Fruit fly (Drosophila melanogaster): Measurements from ENCODE around the gene EMC2B.
"Not testable (repeated sequence)": the region's sequence is repeated elsewhere in the genome, so short reads cannot be mapped to it uniquely, and the experiment has no call there.

Gene EMC2B

dm6 chr3R:16996059-16996959, 4.6 kb upstream of the EMC2B start, which contains the start of the genes EMC2A and CG3534 (continued):
- TF ChIP-seq NK7.1 (GFP tag; optimal IDR thresholded peaks at IDR 0.05) (peak; percentile 3), ab (GFP tag; optimal IDR thresholded peaks at IDR 0.05) (no peak), CG15696 (tag; optimal IDR thresholded peaks at IDR 0.05) (peak; percentile 2), pum (GFP tag; optimal IDR thresholded peaks at IDR 0.05) (peak; percentile 4), Awh (GFP tag; IDR thresholded peaks at IDR 0.05) (0 out of 2 replicates have a peak, but pooled peaks have one; percentile 18), insv (GFP tag; optimal IDR thresholded peaks at IDR 0.05) (no peak)

DNA sequence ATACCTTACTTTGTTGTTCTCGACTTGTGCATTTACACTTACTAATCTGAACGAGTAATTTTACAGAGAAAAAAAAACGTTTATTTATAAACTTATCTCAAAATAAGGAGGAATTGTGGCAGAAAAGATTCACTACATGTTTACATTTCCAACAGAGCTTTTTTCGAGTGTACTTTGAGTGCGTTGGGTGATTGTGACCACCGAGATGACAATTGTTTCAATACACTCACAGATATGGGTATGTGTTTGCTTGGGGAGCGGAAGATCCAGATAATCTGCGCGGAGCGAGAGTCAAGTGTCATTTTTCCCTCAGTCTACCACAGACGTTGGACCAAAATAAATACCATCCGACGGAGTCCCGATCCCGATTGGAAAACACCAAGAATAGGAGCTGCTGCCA, 1.0 kb upstream of the EMC2B start, which contains the start of gene CG31274:
Gene CG31274 (plus strand): TSS at position 301 of the 400 bp plus-strand sequence.
- not testable (repeated sequence) for TF ChIP-seq CG17328 (GFP tag; IDR thresholded peaks at IDR 0.05); cwo (GFP tag; optimal IDR thresholded peaks at IDR 0.05); CG14860 (GFP tag; IDR thresholded peaks at IDR 0.05; ENCODE audit: partially characterized antibody)

DNA sequence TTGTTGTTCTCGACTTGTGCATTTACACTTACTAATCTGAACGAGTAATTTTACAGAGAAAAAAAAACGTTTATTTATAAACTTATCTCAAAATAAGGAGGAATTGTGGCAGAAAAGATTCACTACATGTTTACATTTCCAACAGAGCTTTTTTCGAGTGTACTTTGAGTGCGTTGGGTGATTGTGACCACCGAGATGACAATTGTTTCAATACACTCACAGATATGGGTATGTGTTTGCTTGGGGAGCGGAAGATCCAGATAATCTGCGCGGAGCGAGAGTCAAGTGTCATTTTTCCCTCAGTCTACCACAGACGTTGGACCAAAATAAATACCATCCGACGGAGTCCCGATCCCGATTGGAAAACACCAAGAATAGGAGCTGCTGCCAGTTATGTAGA, 3.2 kb downstream of the EMC2B start, which contains the start of gene MESK4:
Gene MESK4 (plus strand): TSS at position 301 of the 400 bp plus-strand sequence.
- not testable (repeated sequence) for TF ChIP-seq sd (tag; optimal IDR thresholded peaks at IDR 0.05); sc (optimal IDR thresholded peaks at IDR 0.05); sc (GFP tag; optimal IDR thresholded peaks at IDR 0.05); CG10462 (GFP tag; optimal IDR thresholded peaks at IDR 0.05)

DNA sequence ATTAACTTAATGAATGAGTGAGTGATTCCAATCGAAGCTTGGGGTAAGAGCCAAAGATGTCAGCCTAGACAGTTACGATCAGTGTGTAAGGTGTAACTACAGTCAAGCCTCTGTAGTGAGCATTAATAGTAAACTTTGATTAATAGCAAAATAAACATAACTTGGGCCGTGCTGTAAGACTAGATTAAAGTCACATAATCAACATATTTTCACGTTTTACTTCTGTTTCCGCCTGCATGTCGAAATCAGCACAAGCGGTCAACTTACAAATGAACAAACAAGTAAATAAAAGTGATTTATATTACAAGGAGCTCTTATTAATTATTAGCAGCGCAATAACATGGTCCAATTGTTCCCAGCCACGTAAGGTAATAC, 3.8 kb downstream of the EMC2B start:
- no peak for TF ChIP-seq CG3065 (GFP tag; optimal IDR thresholded peaks at IDR 0.05)
- no peak for TF ChIP-seq CG8388 (GFP tag; optimal IDR thresholded peaks at IDR 0.05)
- no peak for TF ChIP-seq CG2712 (tag; optimal IDR thresholded peaks at IDR 0.05)
- TF ChIP-seq slou (GFP tag; optimal IDR thresholded peaks at IDR 0.05): no peak
- peak in 1 of 2 experiments; percentile 44 for TF ChIP-seq Pdp1 (GFP tag; optimal IDR thresholded peaks at IDR 0.05)
- peak in 1 of 2 experiments; percentile 26 for TF ChIP-seq Hr51 (GFP tag; optimal IDR thresholded peaks at IDR 0.05)
- TF ChIP-seq dmrt99B (tag; optimal IDR thresholded peaks at IDR 0.05): peak; percentile 7
- no peak for TF ChIP-seq CG5953 (GFP tag; IDR thresholded peaks at IDR 0.05)
- no peak for TF ChIP-seq ci (GFP tag; IDR thresholded peaks at IDR 0.05)
- no peak for TF ChIP-seq CG14710 (tag; optimal IDR thresholded peaks at IDR 0.05)
- TF ChIP-seq CG2120 (GFP tag; optimal IDR thresholded peaks at IDR 0.05): peak; percentile 2
- TF ChIP-seq lbe (GFP tag; optimal IDR thresholded peaks at IDR 0.05): no peak
- TF ChIP-seq Myb (GFP tag; optimal IDR thresholded peaks at IDR 0.05): no peak
- no peak for TF ChIP-seq Dip3 (GFP tag; optimal IDR thresholded peaks at IDR 0.05)
- no peak for TF ChIP-seq CG10959 (GFP tag; IDR thresholded peaks at IDR 0.05)
- TF ChIP-seq gem (tag; optimal IDR thresholded peaks at IDR 0.05): peak; percentile 36
- no peak for TF ChIP-seq otp (GFP tag; IDR thresholded peaks at IDR 0.05)
- TF ChIP-seq Oli (tag; optimal IDR thresholded peaks at IDR 0.05): peak; percentile 21
- TF ChIP-seq Eip74EF (GFP tag; optimal IDR thresholded peaks at IDR 0.05): peak in 1 of 2 experiments; percentile 39
- peak; percentile 15 for TF ChIP-seq Xbp1 (GFP tag; optimal IDR thresholded peaks at IDR 0.05)
- TF ChIP-seq pb (GFP tag; optimal IDR thresholded peaks at IDR 0.05): no peak
- TF ChIP-seq Usf (GFP tag; optimal IDR thresholded peaks at IDR 0.05): no peak
- peak; percentile 39 for TF ChIP-seq CG1603 (tag; optimal IDR thresholded peaks at IDR 0.05)
- peak in 1 of 2 experiments; percentile 20 for TF ChIP-seq Trl (optimal IDR thresholded peaks at IDR 0.05)
- no peak for TF ChIP-seq Trl (GFP tag; optimal IDR thresholded peaks at IDR 0.05)
- peak; percentile 81 for TF ChIP-seq grau (tag; optimal IDR thresholded peaks at IDR 0.05)
- peak; percentile 11 for TF ChIP-seq Sox102F (GFP tag; optimal IDR thresholded peaks at IDR 0.05)
- TF ChIP-seq dpn (GFP tag; optimal IDR thresholded peaks at IDR 0.05): peak in 1 of 2 experiments; percentile 10
- peak; percentile 8 for TF ChIP-seq CG2678 (tag; optimal IDR thresholded peaks at IDR 0.05)
- peak; percentile 8 for TF ChIP-seq CG4424 (GFP tag; optimal IDR thresholded peaks at IDR 0.05)
